Worm (Caenorhabditis elegans): ENCODE data around the gene T05A1.5.

DNA sequence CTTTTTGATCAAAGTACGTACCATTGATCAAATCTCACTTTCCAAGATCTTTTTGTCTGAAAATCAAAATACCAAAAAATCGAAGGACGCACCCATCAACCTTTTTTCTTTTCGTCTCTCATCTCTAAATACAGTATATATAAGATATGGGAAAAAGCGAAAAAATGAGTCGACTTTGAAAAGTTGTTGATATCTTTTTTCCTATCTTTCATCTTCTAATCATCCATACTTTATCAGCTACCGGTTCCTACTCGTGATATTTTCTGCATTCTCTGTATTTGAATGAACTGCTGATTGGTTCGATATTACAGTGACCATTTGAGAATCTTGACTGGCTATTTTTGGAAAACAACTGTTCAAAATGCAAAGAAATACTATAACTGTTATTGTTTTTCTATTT lies 29.3 kb upstream of the T05A1.5 start, which contains the start of gene C33A12.19:
- TF ChIP-seq mel-28 (tag; optimal IDR thresholded peaks at IDR 0.05; ENCODE audit: borderline replicate concordance) (no peak), K11D2.4 (GFP tag; IDR thresholded peaks at IDR 0.05) (no peak), let-526 (GFP tag; IDR thresholded peaks at IDR 0.05) (no peak), xnd-1 (tag; optimal IDR thresholded peaks at IDR 0.05) (no peak), madf-3 (GFP tag; IDR thresholded peaks at IDR 0.05) (no peak), ama-1 (optimal IDR thresholded peaks at IDR 0.05) (peak; percentile 12), ama-1 (GFP tag; optimal IDR thresholded peaks at IDR 0.05) (no peak)
